Worm (Caenorhabditis elegans) whole organism, L1 larva: Measurements from ENCODE around the gene cpt-5.

Experiments
- C16A3.4 ChIP-seq: fragments of 150-350 bp; optimal IDR thresholded peaks from 2 replicates; lab custom pipeline; 2014; ENCODE audit warnings: missing biosample characterization, missing genetic modification characterization
- F16B12.6 ChIP-seq: fragments of 150-350 bp; optimal IDR thresholded peaks from 2 replicates; lab custom pipeline; 2014; ENCODE audit warnings: missing biosample characterization, missing genetic modification characterization
- blmp-1 ChIP-seq: fragments of 150-350 bp; optimal IDR thresholded peaks from 2 replicates; lab custom pipeline; 2014; ENCODE audit warnings: missing biosample characterization, missing genetic modification characterization
- ceh-63 ChIP-seq: fragments of 200-800 bp; sonication (Bioruptor generic); optimal IDR thresholded peaks from 2 replicates; lab custom pipeline; 2018; ENCODE audit warnings: mild to moderate bottlenecking, missing genetic modification characterization, missing compliant biosample characterization
- fos-1 ChIP-seq: fragments of 150-350 bp; optimal IDR thresholded peaks from 2 replicates; lab custom pipeline; 2014; ENCODE audit warnings: missing biosample characterization, missing genetic modification characterization
- hlh-4 ChIP-seq: sonication (generic microtip); optimal IDR thresholded peaks from 2 replicates; lab custom pipeline; 2016; ENCODE audit warnings: mild to moderate bottlenecking, missing genetic modification characterization, missing compliant biosample characterization
- jun-1 ChIP-seq: fragments of 150-350 bp; optimal IDR thresholded peaks from 2 replicates; lab custom pipeline; 2014; ENCODE audit warnings: missing biosample characterization, missing genetic modification reagents, missing genetic modification characterization
- lin-35 ChIP-seq, 2 experiments: fragments of 150-350 bp; optimal IDR thresholded peaks; 2 replicates each; lab custom pipeline; 2014; ENCODE audit warnings: missing biosample characterization in 2 of 2, missing genetic modification characterization in 2 of 2, missing genetic modification reagents in 2 of 2
- mdl-1 ChIP-seq, 2 experiments: fragments of 150-350 bp; optimal IDR thresholded peaks; 2 replicates each; lab custom pipeline; 2014 to 2017; ENCODE audit warnings: missing biosample characterization in 2 of 2, missing genetic modification characterization in 2 of 2, inconsistent platforms in 1 of 2
- nhr-11 ChIP-seq: fragments of 150-350 bp; optimal IDR thresholded peaks from 2 replicates; lab custom pipeline; 2014; ENCODE audit warnings: missing biosample characterization, missing genetic modification characterization
- nhr-19 ChIP-seq: fragments of 200-800 bp; sonication (Bioruptor generic); conservative IDR thresholded peaks from 2 replicates; pipeline ENCODE4 v1.3.6; 2022; ENCODE audit warnings: missing genetic modification characterization, missing compliant biosample characterization
- nhr-76 ChIP-seq: sonication (generic microtip); optimal IDR thresholded peaks from 2 replicates; lab custom pipeline; 2017; ENCODE audit warnings: missing biosample characterization, missing genetic modification characterization
- nhr-90 ChIP-seq: sonication (generic microtip); optimal IDR thresholded peaks from 2 replicates; lab custom pipeline; 2016; ENCODE audit warnings: mild to moderate bottlenecking, missing genetic modification characterization, missing compliant biosample characterization; ENCODE audit not compliant: poor library complexity
- pag-3 ChIP-seq: sonication (generic microtip); optimal IDR thresholded peaks from 2 replicates; lab custom pipeline; 2017; ENCODE audit warnings: missing genetic modification characterization, mild to moderate bottlenecking, missing compliant biosample characterization, antibody characterized with exemption, borderline replicate concordance; ENCODE audit not compliant: insufficient read depth
- snpc-4 ChIP-seq: fragments of 150-350 bp; optimal IDR thresholded peaks from 2 replicates; lab custom pipeline; 2014; ENCODE audit warnings: missing biosample characterization, missing genetic modification characterization
- sptf-1 ChIP-seq: fragments of 150-350 bp; optimal IDR thresholded peaks from 2 replicates; lab custom pipeline; 2014; ENCODE audit warnings: missing biosample characterization, missing genetic modification characterization
- sup-37 ChIP-seq: fragments of 200-800 bp; sonication (Bioruptor generic); optimal IDR thresholded peaks from 2 replicates; lab custom pipeline; 2018; ENCODE audit warnings: mild to moderate bottlenecking, missing genetic modification characterization, missing compliant biosample characterization
- tbx-2 ChIP-seq: sonication (generic microtip); optimal IDR thresholded peaks from 2 replicates; lab custom pipeline; 2016; ENCODE audit warnings: missing genetic modification characterization, missing compliant biosample characterization
- vab-15 ChIP-seq: sonication (generic microtip); optimal IDR thresholded peaks from 2 replicates; lab custom pipeline; 2017; ENCODE audit warnings: missing genotype, mild to moderate bottlenecking, missing genetic modification characterization, missing compliant biosample characterization

The cpt-5 gene

DNA sequence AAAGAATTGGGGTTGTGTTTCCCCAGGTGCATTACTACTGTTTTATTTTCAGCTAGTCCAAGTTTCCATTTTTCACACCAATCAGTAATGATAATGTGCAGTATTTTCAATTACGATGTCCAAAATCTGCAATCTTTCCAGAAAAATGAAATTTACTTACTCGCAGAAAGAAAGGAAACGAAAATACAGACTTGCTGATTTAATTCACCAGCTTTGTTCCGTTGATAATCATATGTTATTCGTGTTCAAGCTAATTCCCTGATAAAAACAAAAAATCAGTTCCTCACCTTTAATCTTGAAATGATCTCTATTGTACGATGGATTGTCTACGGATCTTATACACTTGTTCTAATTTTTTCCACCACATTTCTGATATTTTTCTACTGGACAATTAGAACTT, 50.9 kb downstream of the cpt-5 start, which contains the start of gene srxa-11:
srxa-11 (plus strand) TSS at position 301 of the 400 bp plus-strand sequence.
- TF ChIP-seq nhr-11 (no peak), nhr-90 (no peak), fos-1 (no peak), tbx-2 (tag; lab: Kevin White, UChicago) (no peak), F16B12.6 (tag; lab: Kevin White, UChicago) (no peak), C16A3.4 (tag; lab: Kevin White, UChicago) (no peak), mdl-1 (tag; optimal IDR thresholded peaks at IDR 0.05; lab: Kevin White, UChicago) (no peak), ceh-63 (GFP tag; lab: Kevin White, UChicago) (no peak), pag-3 (tag; lab: Kevin White, UChicago) (no peak), sptf-1 (tag; lab: Kevin White, UChicago) (no peak), jun-1 (no peak), nhr-19 (no peak), nhr-76 (no peak), vab-15 (tag; lab: Kevin White, UChicago) (no peak), snpc-4 (tag; lab: Kevin White, UChicago) (no peak), lin-35 (GFP tag; optimal IDR thresholded peaks at IDR 0.05; lab: Kevin White, UChicago) (no peak), sup-37 (GFP tag; lab: Kevin White, UChicago) (no peak), hlh-4 (tag; lab: Kevin White, UChicago) (no peak), blmp-1 (tag; lab: Kevin White, UChicago) (no peak)
